Worm (Caenorhabditis elegans) whole organism, L1 larva: Measurements from ENCODE around the gene pap-1.

Source experiments
- ceh-8 ChIP-seq: fragments of 200-800 bp; sonication (Bioruptor generic); optimal IDR thresholded peaks from 2 replicates; lab custom pipeline; 2018; ENCODE audit warnings: mild to moderate bottlenecking, missing genetic modification characterization, moderate library complexity, missing compliant biosample characterization
- egl-27 ChIP-seq, 2 experiments: fragments of 150-350 bp in 1 of 2; sonication (generic microtip); optimal IDR thresholded peaks; 3 replicates each; lab custom pipeline; 2017 to 2018; ENCODE audit warnings: missing biosample characterization in 2 of 2, missing genetic modification characterization in 2 of 2, missing genetic modification reagents in 2 of 2
- elt-2 ChIP-seq: sonication (generic microtip); optimal IDR thresholded peaks from 2 replicates; lab custom pipeline; 2016; ENCODE audit warnings: missing genetic modification characterization, mild to moderate bottlenecking, inconsistent platforms, missing compliant biosample characterization, missing genetic modification reagents
- fkh-10 ChIP-seq: sonication (generic microtip); optimal IDR thresholded peaks from 2 replicates; lab custom pipeline; 2017; ENCODE audit warnings: missing biosample characterization, missing genetic modification reagents, missing genetic modification characterization
- nhr-12 ChIP-seq: sonication (generic microtip); optimal IDR thresholded peaks from 2 replicates; lab custom pipeline; 2017; ENCODE audit warnings: missing biosample characterization, missing genetic modification characterization
- pag-3 ChIP-seq: sonication (generic microtip); optimal IDR thresholded peaks from 2 replicates; lab custom pipeline; 2017; ENCODE audit warnings: missing genetic modification characterization, mild to moderate bottlenecking, missing compliant biosample characterization, antibody characterized with exemption, borderline replicate concordance; ENCODE audit not compliant: insufficient read depth
- snpc-4 ChIP-seq: fragments of 150-350 bp; optimal IDR thresholded peaks from 2 replicates; lab custom pipeline; 2014; ENCODE audit warnings: missing biosample characterization, missing genetic modification characterization
- sptf-1 ChIP-seq: fragments of 150-350 bp; optimal IDR thresholded peaks from 2 replicates; lab custom pipeline; 2014; ENCODE audit warnings: missing biosample characterization, missing genetic modification characterization
- ztf-4 ChIP-seq: fragments of 150-350 bp; optimal IDR thresholded peaks from 2 replicates; lab custom pipeline; 2014; ENCODE audit warnings: missing biosample characterization, missing genetic modification characterization

DNA sequence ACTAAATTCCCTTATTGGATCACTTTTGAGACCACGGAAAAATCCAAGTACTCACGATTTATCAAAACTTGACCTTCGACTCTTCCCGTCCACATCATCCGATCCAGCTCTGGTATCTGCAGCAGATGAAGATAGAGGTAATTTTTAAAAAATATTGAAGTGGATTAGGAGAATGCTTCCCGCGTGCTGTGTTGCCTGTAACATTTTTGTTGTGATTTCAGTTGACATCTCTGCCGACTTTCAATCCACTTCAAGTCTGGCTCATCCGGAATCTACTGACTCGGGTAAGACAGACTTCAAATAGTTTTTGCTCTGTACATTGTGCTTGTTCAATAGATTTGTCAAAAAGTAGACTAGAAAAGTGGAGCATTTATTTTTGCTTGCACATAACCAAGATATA, 33.6 kb downstream of the pap-1 start:
- TF ChIP-seq pag-3 (tag; lab: Kevin White, UChicago): no peak
- no peak for TF ChIP-seq fkh-10 (GFP tag; lab: Kevin White, UChicago)
- TF ChIP-seq egl-27 (tag; optimal IDR thresholded peaks at IDR 0.05; lab: Kevin White, UChicago): no peak
- no peak for TF ChIP-seq elt-2 (tag; lab: Kevin White, UChicago)
- no peak for TF ChIP-seq snpc-4 (tag; lab: Kevin White, UChicago)
- no peak for TF ChIP-seq ceh-8
- no peak for TF ChIP-seq nhr-12 (tag; lab: Kevin White, UChicago)
- TF ChIP-seq ztf-4: no peak
- no peak for TF ChIP-seq sptf-1 (tag; lab: Kevin White, UChicago)
